Worm (Caenorhabditis elegans): Measurements from ENCODE around the gene sqst-5.

ce11 chrIII:184335-184734, 36.9 kb upstream of the sqst-5 start:
- TF ChIP-seq ztf-16 (tag; optimal IDR thresholded peaks at IDR 0.05) (no peak), pqm-1 (tag; optimal IDR thresholded peaks at IDR 0.05) (no peak), rnt-1 (tag; optimal IDR thresholded peaks at IDR 0.05) (no peak), dve-1 (tag; optimal IDR thresholded peaks at IDR 0.05) (no peak), tbx-7 (tag; optimal IDR thresholded peaks at IDR 0.05) (no peak), ama-1 (optimal IDR thresholded peaks at IDR 0.05) (no peak)
